Fruit fly (Drosophila melanogaster): ENCODE data around the gene axo.

Gene axo

DNA sequence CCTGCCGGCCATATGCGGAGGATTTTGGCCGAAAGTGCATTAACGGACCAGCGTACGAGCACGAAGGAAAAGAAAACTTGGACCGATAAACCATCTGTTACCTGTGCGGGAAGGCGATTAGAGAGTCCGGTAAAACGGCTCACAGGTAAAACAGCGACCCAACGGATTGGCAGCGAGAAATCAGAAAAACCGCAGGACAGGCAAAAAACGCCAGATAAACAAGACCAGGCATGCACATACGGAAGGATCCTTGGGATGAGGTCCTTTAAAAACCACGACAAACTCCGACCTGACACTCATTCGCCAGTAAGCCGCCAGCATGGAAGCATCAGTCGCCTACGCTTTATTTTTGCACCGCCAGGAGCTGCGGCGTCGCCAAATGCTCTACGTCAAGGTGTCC, 9.6 kb downstream of the axo start, which contains the start of gene CG34266:
Gene CG34266 (plus strand): TSS at position 301 of the 400 bp plus-strand sequence.
- no peak for TF ChIP-seq GATAd (GFP tag; optimal IDR thresholded peaks at IDR 0.05)
- TF ChIP-seq woc (GFP tag; optimal IDR thresholded peaks at IDR 0.05), result no peak
- no peak for TF ChIP-seq OdsH (GFP tag; optimal IDR thresholded peaks at IDR 0.05)
- no peak for TF ChIP-seq sage (GFP tag; optimal IDR thresholded peaks at IDR 0.05)
- no peak for TF ChIP-seq N (GFP tag; optimal IDR thresholded peaks at IDR 0.05)
- TF ChIP-seq Vsx2 (GFP tag; optimal IDR thresholded peaks at IDR 0.05; ENCODE audit: partially characterized antibody), result no peak
- no peak for TF ChIP-seq dsf (GFP tag; optimal IDR thresholded peaks at IDR 0.05; ENCODE audit: borderline replicate concordance)
- TF ChIP-seq CG9705 (GFP tag; optimal IDR thresholded peaks at IDR 0.05), result no peak
- no peak for TF ChIP-seq Dif (GFP tag; optimal IDR thresholded peaks at IDR 0.05; ENCODE audit: partially characterized antibody)
- TF ChIP-seq Sp1 (GFP tag; optimal IDR thresholded peaks at IDR 0.05), result no peak
- no peak for TF ChIP-seq Dfd (GFP tag; optimal IDR thresholded peaks at IDR 0.05)
- no peak for TF ChIP-seq psq (GFP tag; optimal IDR thresholded peaks at IDR 0.05)
- no peak for TF ChIP-seq jim (GFP tag; optimal IDR thresholded peaks at IDR 0.05)

DNA sequence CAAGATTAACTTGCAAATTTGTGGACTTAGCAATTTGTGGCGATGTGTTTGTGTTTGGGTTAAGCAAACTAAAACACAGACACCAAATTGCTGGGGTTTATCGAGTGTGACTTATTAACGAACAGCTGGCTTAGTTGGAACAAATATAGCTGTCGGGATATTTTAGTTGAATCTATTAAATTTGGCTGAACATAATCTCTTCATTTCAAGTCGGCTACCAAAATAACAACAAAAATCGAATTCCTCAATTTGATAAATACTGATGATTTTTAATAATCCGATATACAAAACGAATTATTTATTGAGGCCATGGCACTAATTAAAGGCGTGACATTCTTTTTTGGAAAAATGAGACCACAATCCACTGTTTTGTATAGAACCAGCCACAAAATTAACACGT, 19.8 kb downstream of the axo start, which contains the start of gene CG32236:
Gene CG32236 (minus strand): TSS at position 101 of the 400 bp plus-strand sequence.
- TF ChIP-seq psq (GFP tag; optimal IDR thresholded peaks at IDR 0.05), result no peak
- TF ChIP-seq ey (GFP tag; optimal IDR thresholded peaks at IDR 0.05), result no peak
- no peak for TF ChIP-seq CG32264 (GFP tag; optimal IDR thresholded peaks at IDR 0.05)
- TF ChIP-seq GATAd (GFP tag; optimal IDR thresholded peaks at IDR 0.05), result no peak
- no peak for TF ChIP-seq Rel (GFP tag; optimal IDR thresholded peaks at IDR 0.05)
- TF ChIP-seq Rel (tag; optimal IDR thresholded peaks at IDR 0.05), result no peak
- no peak for TF ChIP-seq Vsx2 (GFP tag; optimal IDR thresholded peaks at IDR 0.05; ENCODE audit: partially characterized antibody)

DNA sequence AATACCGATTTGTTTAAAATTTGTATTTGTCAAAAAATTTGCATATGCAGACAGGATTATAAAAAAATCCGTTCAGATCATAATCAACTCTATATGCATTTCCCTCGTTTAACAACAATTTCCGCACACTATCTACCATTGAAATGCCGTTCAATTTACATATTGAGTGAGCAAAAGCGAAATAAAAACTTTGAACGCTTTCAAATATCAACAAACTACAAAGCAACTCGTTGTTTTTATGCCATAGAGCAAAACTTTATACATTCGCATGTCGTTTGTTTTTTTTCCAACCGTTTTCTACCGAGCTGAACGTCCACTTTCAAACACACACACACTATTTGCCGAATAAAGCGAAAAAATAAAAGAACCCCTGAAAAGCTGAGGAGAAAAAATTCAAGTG, 39.1 kb downstream of the axo start, which contains the start of gene TTLL1B:
Gene TTLL1B (plus strand): TSS at position 301 of the 400 bp plus-strand sequence.
- TF ChIP-seq dl (GFP tag; optimal IDR thresholded peaks at IDR 0.05; ENCODE audit: insufficient read depth in 1 of 2, partially characterized antibody in 2 of 2) (no peak), ey (GFP tag; optimal IDR thresholded peaks at IDR 0.05) (no peak), fru (GFP tag; optimal IDR thresholded peaks at IDR 0.05) (no peak), dsf (GFP tag; optimal IDR thresholded peaks at IDR 0.05; ENCODE audit: borderline replicate concordance) (no peak), pan (optimal IDR thresholded peaks at IDR 0.05) (no peak), Rel (GFP tag; optimal IDR thresholded peaks at IDR 0.05) (no peak), Rel (tag; optimal IDR thresholded peaks at IDR 0.05) (no peak)

DNA sequence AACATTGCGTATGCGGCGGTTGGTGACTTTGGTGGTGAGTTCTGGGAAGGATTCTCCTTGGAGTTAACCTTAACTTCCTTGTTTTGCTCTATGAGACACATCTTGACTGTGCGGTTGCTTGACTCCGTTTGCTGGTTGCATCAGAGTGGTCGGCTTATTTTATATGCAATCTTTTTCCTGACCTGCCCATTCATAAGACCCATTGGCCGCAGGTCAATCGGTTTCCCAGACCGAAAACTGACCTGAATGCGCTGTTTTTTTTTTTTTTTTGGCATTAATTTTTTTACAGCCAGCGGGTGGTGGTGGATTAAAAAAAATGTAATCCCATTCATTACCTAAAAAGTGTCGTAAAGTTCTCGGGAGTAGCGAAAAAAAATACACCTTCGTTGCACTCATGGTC, 52.4 kb downstream of the axo start, which contains the start of gene CG13716:
Gene CG13716 (minus strand): TSS at position 101 of the 400 bp plus-strand sequence.
- no peak for TF ChIP-seq lola (GFP tag; optimal IDR thresholded peaks at IDR 0.05)
- no peak for TF ChIP-seq CG9705 (GFP tag; optimal IDR thresholded peaks at IDR 0.05)
- no peak for TF ChIP-seq Dif (GFP tag; optimal IDR thresholded peaks at IDR 0.05; ENCODE audit: partially characterized antibody)
- TF ChIP-seq Hr78 (GFP tag; optimal IDR thresholded peaks at IDR 0.05), result no peak
- TF ChIP-seq Sp1 (GFP tag; optimal IDR thresholded peaks at IDR 0.05), result no peak
- no peak for TF ChIP-seq br (GFP tag; optimal IDR thresholded peaks at IDR 0.05)
- TF ChIP-seq tai (GFP tag; optimal IDR thresholded peaks at IDR 0.05), result no peak
- no peak for TF ChIP-seq Jra (GFP tag; optimal IDR thresholded peaks at IDR 0.05)
- no peak for TF ChIP-seq brk (GFP tag; optimal IDR thresholded peaks at IDR 0.05)
- TF ChIP-seq psq (GFP tag; optimal IDR thresholded peaks at IDR 0.05), result no peak
- TF ChIP-seq GATAd (GFP tag; optimal IDR thresholded peaks at IDR 0.05), result no peak

DNA sequence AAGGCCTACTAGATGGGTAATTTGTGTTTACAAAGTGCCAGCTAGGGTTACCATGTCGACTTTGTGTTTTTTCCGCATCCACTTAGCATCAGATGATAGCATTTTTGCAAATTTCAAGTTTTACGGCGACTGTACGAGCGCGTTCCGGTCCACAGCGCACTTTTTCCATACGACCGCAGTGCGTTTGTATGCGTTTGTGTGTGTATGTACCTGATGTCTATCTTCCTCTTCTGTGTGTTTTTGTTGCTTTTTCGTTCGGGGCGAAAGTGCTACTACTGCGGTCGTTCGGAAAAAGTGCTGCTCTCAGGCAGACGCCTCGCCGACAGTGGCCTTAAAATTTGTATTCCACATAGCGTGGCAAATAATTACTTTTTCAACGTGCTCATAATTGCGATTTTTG, 60.1 kb downstream of the axo start:
- TF ChIP-seq N (GFP tag; optimal IDR thresholded peaks at IDR 0.05) (no peak), Vsx2 (GFP tag; optimal IDR thresholded peaks at IDR 0.05; ENCODE audit: partially characterized antibody) (no peak), Dif (GFP tag; optimal IDR thresholded peaks at IDR 0.05; ENCODE audit: partially characterized antibody) (peak; percentile 43), Rel (GFP tag; optimal IDR thresholded peaks at IDR 0.05) (no peak), Rel (tag; optimal IDR thresholded peaks at IDR 0.05) (peak; percentile 9), dmrt93B (GFP tag; optimal IDR thresholded peaks at IDR 0.05) (no peak), Sp1 (GFP tag; optimal IDR thresholded peaks at IDR 0.05) (no peak), Jra (GFP tag; optimal IDR thresholded peaks at IDR 0.05) (no peak)

DNA sequence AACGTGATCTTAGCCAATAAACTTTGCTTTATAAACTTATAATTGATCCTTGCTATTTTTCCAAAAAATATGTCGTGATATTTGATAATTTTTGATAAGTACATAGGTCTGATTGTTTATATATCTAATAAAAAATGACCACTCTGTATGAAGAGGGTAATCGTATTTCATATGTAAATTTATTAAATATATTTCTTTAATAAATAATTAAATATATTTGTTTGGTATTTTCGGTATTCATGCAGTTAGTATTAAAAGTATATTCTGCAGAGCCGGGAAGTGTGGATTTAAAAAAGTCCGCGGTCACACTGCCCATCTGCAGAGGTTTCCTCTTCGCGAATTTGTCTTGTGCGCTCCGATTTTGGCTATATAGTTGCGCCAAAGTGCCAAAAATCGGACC, 60.7 kb downstream of the axo start, which contains the start of gene HDAC1:
Gene HDAC1 (plus strand): TSS at position 301 of the 400 bp plus-strand sequence.
- TF ChIP-seq br (GFP tag; optimal IDR thresholded peaks at IDR 0.05) (no peak), woc (GFP tag; optimal IDR thresholded peaks at IDR 0.05) (no peak), Hr83 (GFP tag; optimal IDR thresholded peaks at IDR 0.05; ENCODE audit: poor library complexity, severe bottlenecking) (no peak), tai (GFP tag; optimal IDR thresholded peaks at IDR 0.05) (no peak), rgr (GFP tag; optimal IDR thresholded peaks at IDR 0.05) (no peak), sv (GFP tag; optimal IDR thresholded peaks at IDR 0.05) (no peak), CrebA (GFP tag; optimal IDR thresholded peaks at IDR 0.05; ENCODE audit: borderline replicate concordance) (no peak), Vsx2 (GFP tag; optimal IDR thresholded peaks at IDR 0.05; ENCODE audit: partially characterized antibody) (no peak), lola (GFP tag; optimal IDR thresholded peaks at IDR 0.05) (no peak), Mio (GFP tag; optimal IDR thresholded peaks at IDR 0.05) (no peak), Myc (optimal IDR thresholded peaks at IDR 0.05) (no peak), sage (GFP tag; optimal IDR thresholded peaks at IDR 0.05) (no peak)
